Worm (Caenorhabditis elegans): Measurements from ENCODE around the gene srz-25.
A peak's percentile ranks its signal among the peaks of the same experiment; 100 is the strongest.

Gene srz-25

ce11 chrV:17508493-17508892 is 31.9 kb upstream of the srz-25 start, which contains the start of gene srw-32:
Gene srw-32, plus strand, starts transcription at chrV:17508793.
- TF ChIP-seq Y5F2A.4 (GFP tag; optimal IDR thresholded peaks at IDR 0.05) (no peak), mes-2 (tag; optimal IDR thresholded peaks at IDR 0.05; ENCODE audit: poor library complexity, severe bottlenecking) (no peak), tag-97 (GFP tag; IDR thresholded peaks at IDR 0.05) (no peak), nhr-102 (tag; optimal IDR thresholded peaks at IDR 0.05) (no peak), mxl-2 (GFP tag; conservative IDR thresholded peaks at IDR 0.05) (no peak), ZK546.5 (tag; optimal IDR thresholded peaks at IDR 0.05) (no peak), lin-1 (GFP tag; IDR thresholded peaks at IDR 0.05) (no peak), lir-3 (tag; optimal IDR thresholded peaks at IDR 0.05) (no peak)

DNA sequence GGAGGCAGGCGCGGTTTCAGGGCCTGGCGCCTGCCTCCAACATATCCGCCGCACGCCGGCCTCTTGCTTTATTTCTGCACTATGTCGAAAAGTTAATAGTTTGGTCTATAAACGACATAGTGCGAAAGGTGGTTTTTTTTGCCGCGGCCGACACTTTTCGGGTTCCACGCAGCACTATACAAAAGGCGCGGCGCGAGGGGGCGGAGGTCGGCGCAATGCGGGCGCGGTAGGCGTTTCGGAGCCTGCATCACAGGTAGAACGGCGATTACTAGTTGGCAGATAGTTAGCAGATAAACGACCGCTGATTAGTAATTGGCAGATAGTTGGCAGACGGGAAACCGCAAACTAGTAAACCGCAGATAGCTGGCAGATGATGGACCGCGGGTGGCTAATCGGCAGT is 27.6 kb upstream of the srz-25 start:
- TF ChIP-seq F49E8.2 (tag; optimal IDR thresholded peaks at IDR 0.05; ENCODE audit: borderline replicate concordance) (no peak), set-16 (GFP tag; IDR thresholded peaks at IDR 0.05) (peak; percentile 67)

DNA sequence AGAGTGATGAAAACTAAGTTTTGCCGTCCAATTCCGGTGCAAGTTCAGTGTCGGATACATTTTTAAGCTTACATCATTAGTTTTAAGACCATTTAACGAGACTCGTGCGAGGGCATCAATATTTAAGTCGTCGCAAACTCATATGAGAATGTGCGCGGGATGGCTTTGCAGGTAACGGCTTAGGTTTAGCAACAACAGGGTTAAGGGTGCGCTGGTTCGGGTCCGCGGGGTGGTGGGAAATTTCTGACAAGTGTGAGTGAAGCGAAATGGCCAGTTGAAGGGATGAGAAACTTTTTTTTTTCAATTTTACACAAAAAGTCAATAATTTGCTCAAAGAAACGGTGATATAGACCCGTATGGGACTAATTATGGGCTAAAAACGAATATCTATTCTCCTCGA is 26.6 kb upstream of the srz-25 start:
- TF ChIP-seq lin-29 (GFP tag; IDR thresholded peaks at IDR 0.05) (no peak), pha-4 (GFP tag; IDR thresholded peaks at IDR 0.05) (no peak), pha-4 (tag; optimal IDR thresholded peaks at IDR 0.05) (no peak), lim-7 (GFP tag; IDR thresholded peaks at IDR 0.05) (peak; percentile 28; the same call in 1 of the 2 replicates), F44E2.7 (GFP tag; IDR thresholded peaks at IDR 0.05) (no peak), vab-7 (GFP tag; IDR thresholded peaks at IDR 0.05) (0 out of 2 replicates have a peak, but pooled peaks have one; percentile 26)

ce11 chrV:17520735-17521134 is 19.7 kb upstream of the srz-25 start, which contains the start of gene fbxa-136:
Gene fbxa-136, plus strand, starts transcription at chrV:17521035.
- TF ChIP-seq nhr-76 (tag; optimal IDR thresholded peaks at IDR 0.05) (no peak), php-3 (GFP tag; IDR thresholded peaks at IDR 0.05) (no peak), zfp-3 (GFP tag; conservative IDR thresholded peaks at IDR 0.05) (no peak), pqm-1 (tag; optimal IDR thresholded peaks at IDR 0.05) (no peak), lin-1 (GFP tag; IDR thresholded peaks at IDR 0.05) (no peak), lin-38 (GFP tag; IDR thresholded peaks at IDR 0.05) (no peak), mxl-3 (GFP tag; optimal IDR thresholded peaks at IDR 0.05) (no peak), ceh-20 (GFP tag; IDR thresholded peaks at IDR 0.05) (no peak)

ce11 chrV:17527729-17528128 is 12.7 kb upstream of the srz-25 start, which contains the start of gene srz-90:
Gene srz-90, plus strand, starts transcription at chrV:17528029.
- TF ChIP-seq mdl-1 (tag; optimal IDR thresholded peaks at IDR 0.05) (no peak), attf-4 (tag; optimal IDR thresholded peaks at IDR 0.05) (no peak), saeg-2 (GFP tag; IDR thresholded peaks at IDR 0.05) (no peak)

DNA sequence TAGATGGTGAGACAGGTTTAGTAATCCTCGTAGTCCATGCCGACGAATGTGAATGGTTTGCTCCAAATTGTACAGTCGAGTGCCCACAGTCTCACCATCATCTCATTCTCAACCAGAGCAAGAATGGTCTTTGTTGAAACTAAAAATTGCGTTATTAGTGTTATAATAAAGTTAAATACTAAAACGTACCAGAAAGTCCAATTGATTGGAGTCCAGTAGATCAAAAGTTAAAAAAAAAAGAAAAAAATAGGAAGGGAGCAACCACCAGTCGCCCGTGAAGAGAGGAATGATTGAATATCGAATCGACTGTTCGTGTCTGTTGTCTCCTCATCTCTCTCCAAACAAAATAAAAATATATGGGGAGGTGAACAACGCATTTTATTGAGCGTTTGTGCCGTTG is 9.9 kb upstream of the srz-25 start, which contains the start of gene C18D4.12:
Gene C18D4.12 (minus strand): TSS at position 101 of the 400 bp plus-strand sequence.
- peak; percentile 8 for TF ChIP-seq aha-1 (tag)
- no peak for TF ChIP-seq zip-11 (GFP tag; IDR thresholded peaks at IDR 0.05)
- no peak for TF ChIP-seq hmg-1.1 (GFP tag; IDR thresholded peaks at IDR 0.05)

DNA sequence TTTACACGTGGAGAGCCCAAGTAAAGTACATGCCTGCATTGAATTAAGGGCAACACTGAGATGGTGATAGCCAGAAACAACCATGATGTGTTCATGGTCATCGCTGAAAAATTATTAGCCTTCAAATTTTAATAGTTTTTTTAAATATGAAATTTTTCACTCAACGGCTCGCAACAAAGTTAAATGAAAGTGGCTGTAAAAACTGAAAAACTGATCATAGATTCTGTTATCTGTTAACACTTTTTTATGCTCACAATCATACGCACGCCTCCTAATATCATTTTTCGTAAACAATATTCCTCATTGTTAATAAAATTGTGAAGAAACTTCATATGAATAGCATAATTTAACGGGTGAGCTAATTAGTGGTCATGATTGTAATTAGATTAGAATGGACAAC is 9.0 kb upstream of the srz-25 start, which contains the start of gene C18D4.4:
Gene C18D4.4 (minus strand): TSS at position 101 of the 400 bp plus-strand sequence.
- TF ChIP-seq unc-39 (tag; optimal IDR thresholded peaks at IDR 0.05) (no peak), Y5F2A.4 (GFP tag; optimal IDR thresholded peaks at IDR 0.05) (no peak), Y105C5A.15 (GFP tag; IDR thresholded peaks at IDR 0.05) (no peak)
